Worm (Caenorhabditis elegans): Measurements from ENCODE around the gene F28B4.1.

The F28B4.1 gene

ce11 chrX:3245812-3246211 lies 40.9 kb downstream of the F28B4.1 start, which contains the start of gene F40F4.7:
Gene F40F4.7 (minus strand): TSS chrX:3245933.
- TF ChIP-seq T22C8.4 (GFP tag; IDR thresholded peaks at IDR 0.05) (no peak), cog-1 (tag; optimal IDR thresholded peaks at IDR 0.05) (peak; percentile 41)

ce11 chrX:3247768-3248167 lies 42.9 kb downstream of the F28B4.1 start:
- TF ChIP-seq ref-1 (GFP tag; conservative IDR thresholded peaks at IDR 0.05) (no peak), med-1 (GFP tag; optimal IDR thresholded peaks at IDR 0.05; ENCODE audit: insufficient read depth) (no peak), tab-1 (GFP tag; IDR thresholded peaks at IDR 0.05) (no peak), ztf-23 (GFP tag; IDR thresholded peaks at IDR 0.05) (no peak), flt-1 (GFP tag; IDR thresholded peaks at IDR 0.05) (no peak)

- no peak for TF ChIP-seq klf-2 (GFP tag; conservative IDR thresholded peaks at IDR 0.05)
- TF ChIP-seq ztf-23 (GFP tag; IDR thresholded peaks at IDR 0.05), result no peak
- no peak for TF ChIP-seq med-1 (GFP tag; optimal IDR thresholded peaks at IDR 0.05; ENCODE audit: insufficient read depth)
- TF ChIP-seq ref-1 (GFP tag; conservative IDR thresholded peaks at IDR 0.05), result no peak
- TF ChIP-seq T22C8.4 (GFP tag; IDR thresholded peaks at IDR 0.05), result no peak
- no peak for TF ChIP-seq tab-1 (GFP tag; IDR thresholded peaks at IDR 0.05)
- no peak for TF ChIP-seq cog-1 (tag; optimal IDR thresholded peaks at IDR 0.05)
- TF ChIP-seq ztf-29 (GFP tag; IDR thresholded peaks at IDR 0.05), result no peak
- no peak for TF ChIP-seq flt-1 (GFP tag; IDR thresholded peaks at IDR 0.05)
These were observed 45.7 kb downstream of the F28B4.1 start, which contains the start of gene pqn-37 for ce11 chrX:3250481-3251091. Gene pqn-37 (minus strand): TSS chrX:3250531.

- no peak for TF ChIP-seq T22C8.4 (GFP tag; IDR thresholded peaks at IDR 0.05)
- TF ChIP-seq ref-1 (GFP tag; conservative IDR thresholded peaks at IDR 0.05), result no peak
- no peak for TF ChIP-seq klf-2 (GFP tag; conservative IDR thresholded peaks at IDR 0.05)
- no peak for TF ChIP-seq med-1 (GFP tag; optimal IDR thresholded peaks at IDR 0.05; ENCODE audit: insufficient read depth)
- TF ChIP-seq ztf-23 (GFP tag; IDR thresholded peaks at IDR 0.05), result no peak
- no peak for TF ChIP-seq flt-1 (GFP tag; IDR thresholded peaks at IDR 0.05)
- TF ChIP-seq tab-1 (GFP tag; IDR thresholded peaks at IDR 0.05), result no peak
- TF ChIP-seq cog-1 (tag; optimal IDR thresholded peaks at IDR 0.05), result no peak
- no peak for TF ChIP-seq ztf-29 (GFP tag; IDR thresholded peaks at IDR 0.05)
These were observed 47.6 kb downstream of the F28B4.1 start, which contains the start of gene tba-9 for ce11 chrX:3252500-3252899. Gene tba-9 (plus strand): TSS chrX:3252800.
